Fruit fly (Drosophila melanogaster): Measurements from ENCODE around the gene CG42371.
A peak's percentile ranks its signal among the peaks of the same experiment; 100 is the strongest.

DNA sequence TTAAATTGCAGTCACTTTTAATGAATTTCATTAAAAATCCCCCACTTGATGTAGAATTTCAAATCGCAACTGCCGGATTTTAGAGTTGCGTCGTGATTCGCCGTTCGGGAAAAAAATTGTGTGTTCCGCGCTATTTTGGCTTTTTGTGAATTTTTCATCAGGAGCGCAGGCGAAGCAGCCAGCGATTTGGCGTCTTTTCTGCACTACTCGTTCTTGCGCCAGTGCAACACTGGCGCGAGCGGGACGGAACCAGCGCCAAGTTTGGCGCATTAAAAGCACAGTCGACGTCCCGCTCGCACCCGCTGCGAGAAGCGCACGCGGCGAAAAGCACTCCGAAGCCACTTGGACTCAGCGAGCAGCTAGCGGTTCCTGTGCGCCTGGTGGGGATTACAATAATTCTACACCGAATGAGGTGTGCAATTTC is 23.7 kb downstream of the CG42371 start:
- TF ChIP-seq CTCF (optimal IDR thresholded peaks at IDR 0.05), result peak in 1 of 2 experiments; percentile 10
- TF ChIP-seq CG8478 (optimal IDR thresholded peaks at IDR 0.05), result no peak

Measured in S2 (cell line).